Worm (Caenorhabditis elegans) whole organism, midembryonic: ENCODE data around the gene erd-2.2.

ENCODE experiments used
- T22C8.4 ChIP-seq: fragments of 200-800 bp; sonication (Bioruptor generic); IDR thresholded peaks from 2 replicates; pipeline ENCODE4 v1.3.6; 2022; ENCODE audit warnings: missing genetic modification characterization, missing compliant biosample characterization
- cog-1 ChIP-seq: sonication (generic microtip); optimal IDR thresholded peaks from 2 replicates; lab custom pipeline; 2016; ENCODE audit warnings: missing genetic modification characterization, missing compliant biosample characterization
- flt-1 ChIP-seq: fragments of 200-800 bp; sonication (Bioruptor generic); IDR thresholded peaks from 2 replicates; pipeline ENCODE4 v1.3.6; 2022; ENCODE audit warnings: missing genetic modification characterization, missing compliant biosample characterization
- klf-2 ChIP-seq: fragments of 200-800 bp; sonication (Bioruptor generic); conservative IDR thresholded peaks from 2 replicates; pipeline ENCODE4 v1.3.6; 2022; ENCODE audit warnings: missing genetic modification reagents, missing genetic modification characterization, missing compliant biosample characterization
- med-1 ChIP-seq: sonication (generic microtip); optimal IDR thresholded peaks from 2 replicates; lab custom pipeline; 2017; ENCODE audit warnings: missing genetic modification characterization, mild to moderate bottlenecking, missing compliant biosample characterization, antibody characterized with exemption, missing genetic modification reagents; ENCODE audit not compliant: insufficient read depth
- ref-1 ChIP-seq: fragments of 200-800 bp; sonication (Bioruptor generic); conservative IDR thresholded peaks from 2 replicates; pipeline ENCODE4 v1.3.6; 2022; ENCODE audit warnings: missing genetic modification reagents, missing genetic modification characterization, missing compliant biosample characterization
- tab-1 ChIP-seq: fragments of 200-800 bp; sonication (Bioruptor generic); IDR thresholded peaks from 2 replicates; pipeline ENCODE4 v1.3.6; 2022; ENCODE audit warnings: missing genetic modification characterization, missing compliant biosample characterization
- ztf-23 ChIP-seq: fragments of 200-800 bp; sonication (Bioruptor generic); IDR thresholded peaks from 2 replicates; pipeline ENCODE4 v1.3.6; 2022; ENCODE audit warnings: missing genetic modification reagents, missing genetic modification characterization, missing compliant biosample characterization
- ztf-29 ChIP-seq: fragments of 200-800 bp; sonication (Bioruptor generic); IDR thresholded peaks from 2 replicates; pipeline ENCODE4 v1.3.6; 2022; ENCODE audit warnings: missing genetic modification reagents, missing genetic modification characterization, missing compliant biosample characterization

DNA sequence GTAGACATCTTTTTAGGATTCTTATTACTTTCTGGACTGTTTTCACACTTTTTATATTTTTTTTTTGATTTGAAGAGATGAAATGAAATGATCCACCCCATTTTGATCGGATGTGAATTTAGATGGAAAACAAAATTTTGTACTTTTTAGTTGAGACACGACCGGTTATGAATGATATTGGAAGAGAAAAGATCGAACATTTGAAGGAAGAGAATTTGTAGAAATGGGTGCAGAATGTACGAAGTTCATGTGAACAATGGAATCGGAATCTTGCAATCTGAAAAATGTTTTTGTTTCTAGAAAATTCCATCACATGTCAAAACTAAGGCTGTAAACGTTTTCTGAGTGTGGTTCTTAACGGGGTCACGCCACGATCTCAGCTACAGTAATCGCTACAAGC is 24.0 kb upstream of the erd-2.2 start, which contains the start of gene F01F1.14:
- TF ChIP-seq klf-2 (GFP tag; lab: Robert Waterston, UW) = no peak
- no peak for TF ChIP-seq med-1 (GFP tag; lab: Kevin White, UChicago)
- no peak for TF ChIP-seq flt-1
- no peak for TF ChIP-seq ref-1 (GFP tag; lab: Robert Waterston, UW)
- TF ChIP-seq ztf-29 (GFP tag; lab: Robert Waterston, UW) = no peak
- no peak for TF ChIP-seq cog-1 (tag; lab: Kevin White, UChicago)
- no peak for TF ChIP-seq tab-1 (GFP tag; lab: Robert Waterston, UW)
- no peak for TF ChIP-seq T22C8.4 (GFP tag; lab: Robert Waterston, UW)
- no peak for TF ChIP-seq ztf-23
